Worm (Caenorhabditis elegans) whole organism, L4 larva: ENCODE data around the gene ears-2.

ENCODE experiments used
- ama-1 ChIP-seq: fragments of 150-350 bp; optimal IDR thresholded peaks from 2 replicates; lab custom pipeline; 2014; ENCODE audit warnings: inconsistent platforms, mixed read lengths
- dmd-8 ChIP-seq: fragments of 200-800 bp; sonication (Bioruptor generic); IDR thresholded peaks from 2 replicates; pipeline ENCODE4 v1.3.6; 2022; ENCODE audit warnings: missing genetic modification characterization, missing compliant biosample characterization
- lin-13 ChIP-seq: fragments of 150-350 bp; optimal IDR thresholded peaks from 2 replicates; lab custom pipeline; 2014; ENCODE audit warnings: missing biosample characterization, missing genetic modification reagents, missing genetic modification characterization
- php-3 ChIP-seq: fragments of 200-800 bp; sonication (Bioruptor generic); IDR thresholded peaks from 2 replicates; pipeline ENCODE4 v1.3.6; 2022; ENCODE audit warnings: missing genetic modification reagents, missing genetic modification characterization, missing compliant biosample characterization
- pqm-1 ChIP-seq: sonication (generic microtip); optimal IDR thresholded peaks from 2 replicates; lab custom pipeline; 2017; ENCODE audit warnings: missing biosample characterization, missing genetic modification characterization
- snpc-4 ChIP-seq: fragments of 150-350 bp; optimal IDR thresholded peaks from 2 replicates; lab custom pipeline; 2014; ENCODE audit warnings: missing biosample characterization, missing genetic modification characterization
- vab-7 ChIP-seq: fragments of 200-800 bp; sonication (Bioruptor generic); IDR thresholded peaks from 2 replicates; pipeline ENCODE4 v1.3.6; 2022; ENCODE audit warnings: missing genetic modification reagents, missing genetic modification characterization, missing compliant biosample characterization

ce11 chrIV:378838-379237 lies 11.4 kb downstream of the ears-2 start:
- TF ChIP-seq pqm-1 (tag; lab: Kevin White, UChicago) = no peak
- TF ChIP-seq snpc-4 = no peak
- TF ChIP-seq dmd-8 = no peak
- TF ChIP-seq php-3 (GFP tag; lab: Robert Waterston, UW) = no peak
- no peak for TF ChIP-seq ama-1 (lab: Kevin White, UChicago)
- no peak for TF ChIP-seq lin-13 (GFP tag; lab: Kevin White, UChicago)
- no peak for TF ChIP-seq vab-7
